Fruit fly (Drosophila melanogaster) whole organism, embryonic: ENCODE measurements around the gene scpr-B.

ENCODE experiments used
- Asciz ChIP-seq: fragments of 200-800 bp; sonication (Bioruptor generic); optimal IDR thresholded peaks from 2 replicates; lab custom pipeline; 2017; ENCODE audit warnings: missing biosample characterization, mild to moderate bottlenecking, missing genetic modification characterization, missing genetic modification reagents
- Atf3 ChIP-seq: fragments of 200-800 bp; sonication (Bioruptor generic); optimal IDR thresholded peaks from 3 replicates; lab custom pipeline; 2016; ENCODE audit warnings: missing biosample characterization, missing genetic modification characterization
- CG12299 ChIP-seq: fragments of 200-800 bp; sonication (Bioruptor generic); optimal IDR thresholded peaks from 2 replicates; lab custom pipeline; 2018; ENCODE audit warnings: missing biosample characterization, mild to moderate bottlenecking, missing genetic modification characterization
- CG13894 ChIP-seq: fragments of 200-800 bp; sonication (Bioruptor generic); optimal IDR thresholded peaks from 3 replicates; lab custom pipeline; 2018; ENCODE audit warnings: missing biosample characterization, mild to moderate bottlenecking, missing genetic modification characterization, moderate library complexity
- CG14710 ChIP-seq: fragments of 200-800 bp; sonication (Bioruptor generic); optimal IDR thresholded peaks from 3 replicates; lab custom pipeline; 2019; ENCODE audit warnings: missing biosample characterization, mild to moderate bottlenecking, missing genetic modification characterization, moderate library complexity
- CG15073 ChIP-seq: fragments of 200-800 bp; sonication (Bioruptor generic); optimal IDR thresholded peaks from 2 replicates; lab custom pipeline; 2016; ENCODE audit warnings: missing biosample characterization, missing genetic modification characterization
- CG1603 ChIP-seq: fragments of 200-800 bp; sonication (Bioruptor generic); optimal IDR thresholded peaks from 2 replicates; lab custom pipeline; 2019; ENCODE audit warnings: missing biosample characterization, mild to moderate bottlenecking, missing genetic modification characterization, moderate library complexity
- CG17829 ChIP-seq: fragments of 200-800 bp; optimal IDR thresholded peaks from 2 replicates; lab custom pipeline; 2019; ENCODE audit warnings: missing biosample characterization, mild to moderate bottlenecking, missing genetic modification characterization, moderate library complexity
- CG2116 ChIP-seq: fragments of 200-800 bp; sonication (Bioruptor generic); optimal IDR thresholded peaks from 3 replicates; lab custom pipeline; 2018; ENCODE audit warnings: missing biosample characterization, mild to moderate bottlenecking, missing genetic modification characterization
- CG30020 ChIP-seq: fragments of 200-800 bp; optimal IDR thresholded peaks from 2 replicates; lab custom pipeline; 2019; ENCODE audit warnings: missing biosample characterization, mild to moderate bottlenecking, missing genetic modification characterization, moderate library complexity
- CG31224 ChIP-seq: fragments of 200-800 bp; sonication (Bioruptor generic); IDR thresholded peaks from 2 replicates; pipeline ENCODE4 v1.3.6; 2022; ENCODE audit warnings: missing biosample characterization, missing genetic modification characterization
- CG31365 ChIP-seq: fragments of 200-800 bp; sonication (Bioruptor generic); optimal IDR thresholded peaks from 2 replicates; lab custom pipeline; 2018; ENCODE audit warnings: missing biosample characterization, mild to moderate bottlenecking, missing genetic modification characterization
- CG32767 ChIP-seq: fragments of 200-800 bp; sonication (Bioruptor generic); IDR thresholded peaks from 2 replicates; pipeline ENCODE4 v1.3.6; 2022; ENCODE audit warnings: missing biosample characterization, missing genetic modification characterization
- CG34376 ChIP-seq: fragments of 200-800 bp; sonication (Bioruptor generic); optimal IDR thresholded peaks from 2 replicates; lab custom pipeline; 2018; ENCODE audit warnings: missing biosample characterization, mild to moderate bottlenecking, missing genetic modification characterization
- CG34422 ChIP-seq: fragments of 200-800 bp; sonication (Bioruptor generic); IDR thresholded peaks from 3 replicates; pipeline ENCODE4 v1.3.6; 2022; ENCODE audit warnings: missing biosample characterization, missing genetic modification characterization
- CG4617 ChIP-seq: fragments of 200-800 bp; sonication (Bioruptor generic); optimal IDR thresholded peaks from 3 replicates; lab custom pipeline; 2016; ENCODE audit warnings: missing biosample characterization, missing genetic modification characterization, borderline replicate concordance
- CG6272 ChIP-seq: fragments of 200-800 bp; sonication (Bioruptor generic); IDR thresholded peaks from 2 replicates; pipeline ENCODE4 v1.3.6; 2022; ENCODE audit warnings: missing biosample characterization, missing genetic modification characterization
- CG6654 ChIP-seq: fragments of 200-800 bp; sonication (Bioruptor generic); optimal IDR thresholded peaks from 2 replicates; lab custom pipeline; 2017; ENCODE audit warnings: missing biosample characterization, mild to moderate bottlenecking, missing genetic modification characterization
- CoRest ChIP-seq: fragments of 200-800 bp; sonication (Bioruptor generic); optimal IDR thresholded peaks from 3 replicates; lab custom pipeline; 2018; ENCODE audit warnings: missing biosample characterization, mild to moderate bottlenecking, missing genetic modification characterization, moderate library complexity
- Dbx ChIP-seq: fragments of 200-800 bp; sonication (Bioruptor generic); IDR thresholded peaks from 3 replicates; pipeline ENCODE4 v1.3.6; 2022; ENCODE audit warnings: missing biosample characterization, missing genetic modification characterization
- Dp ChIP-seq: fragments of 200-800 bp; sonication (Bioruptor generic); optimal IDR thresholded peaks from 2 replicates; lab custom pipeline; 2018; ENCODE audit warnings: missing biosample characterization, mild to moderate bottlenecking, missing genetic modification characterization, moderate library complexity
- E2f1 ChIP-seq: fragments of 200-800 bp; sonication (Bioruptor generic); IDR thresholded peaks from 2 replicates; pipeline ENCODE4 v1.3.6; 2022; ENCODE audit warnings: missing biosample characterization, missing genetic modification characterization
- Ets97D ChIP-seq: fragments of 200-800 bp; sonication (Bioruptor generic); optimal IDR thresholded peaks from 3 replicates; lab custom pipeline; 2016; ENCODE audit warnings: missing biosample characterization, missing genetic modification characterization
- H2.0 ChIP-seq: fragments of 200-800 bp; sonication (Bioruptor generic); IDR thresholded peaks from 2 replicates; pipeline ENCODE4 v1.3.6; 2022; ENCODE audit warnings: missing biosample characterization, missing genetic modification characterization
- Jarid2 ChIP-seq: fragments of 200-800 bp; sonication (Bioruptor generic); optimal IDR thresholded peaks from 3 replicates; lab custom pipeline; 2017; ENCODE audit warnings: mild to moderate bottlenecking, missing biosample characterization, missing genetic modification reagents, missing genetic modification characterization
- MESR4 ChIP-seq: fragments of 200-800 bp; sonication (Bioruptor generic); optimal IDR thresholded peaks from 2 replicates; lab custom pipeline; 2018; ENCODE audit warnings: missing biosample characterization, mild to moderate bottlenecking, missing genetic modification characterization, moderate library complexity
- Med ChIP-seq: fragments of 200-800 bp; sonication (Bioruptor generic); peaks from one replicate; lab custom pipeline; 2016; ENCODE audit warnings: missing biosample characterization, missing genetic modification characterization, mild to moderate bottlenecking, inconsistent platforms, moderate library complexity
- Opbp ChIP-seq: fragments of 200-800 bp; sonication (Bioruptor generic); IDR thresholded peaks from 3 replicates; pipeline ENCODE4 v1.3.6; 2022; ENCODE audit warnings: missing biosample characterization, missing genetic modification characterization; ENCODE audit not compliant: partially characterized antibody
- Scr ChIP-seq: fragments of 200-800 bp; sonication (Bioruptor generic); IDR thresholded peaks from 2 replicates; pipeline ENCODE4 v1.3.6; 2022; ENCODE audit warnings: missing biosample characterization, missing genetic modification characterization; ENCODE audit not compliant: partially characterized antibody
- YL-1 ChIP-seq: fragments of 200-800 bp; sonication (Bioruptor generic); optimal IDR thresholded peaks from 3 replicates; lab custom pipeline; 2017; ENCODE audit warnings: missing biosample characterization, mild to moderate bottlenecking, missing genetic modification characterization
- bowl ChIP-seq: fragments of 200-800 bp; sonication (Bioruptor generic); IDR thresholded peaks from 2 replicates; pipeline ENCODE4 v1.3.6; 2022; ENCODE audit warnings: missing biosample characterization, missing genetic modification characterization
- btn ChIP-seq: fragments of 200-800 bp; sonication (Bioruptor generic); optimal IDR thresholded peaks from 2 replicates; lab custom pipeline; 2016; ENCODE audit warnings: missing biosample characterization, missing genetic modification characterization
- dati ChIP-seq: fragments of 200-800 bp; sonication (Bioruptor generic); IDR thresholded peaks from 2 replicates; pipeline ENCODE4 v1.3.6; 2022; ENCODE audit warnings: missing biosample characterization, missing genetic modification characterization
- fd64A ChIP-seq: fragments of 200-800 bp; sonication (Bioruptor generic); optimal IDR thresholded peaks from 3 replicates; lab custom pipeline; 2018; ENCODE audit warnings: missing biosample characterization, mild to moderate bottlenecking, missing genetic modification characterization
- insv ChIP-seq, 2 experiments: fragments of 200-800 bp; sonication (Bioruptor generic); optimal IDR thresholded peaks; 3 replicates each; lab custom pipeline; 2016 to 2018; ENCODE audit warnings: missing biosample characterization in 2 of 2, missing genetic modification characterization in 2 of 2
- knrl ChIP-seq: fragments of 200-800 bp; sonication (Bioruptor generic); IDR thresholded peaks from 3 replicates; pipeline ENCODE4 v1.3.6; 2022; ENCODE audit warnings: missing biosample characterization, missing genetic modification characterization; ENCODE audit not compliant: partially characterized antibody
- lbe ChIP-seq: fragments of 200-800 bp; sonication (Bioruptor generic); optimal IDR thresholded peaks from 2 replicates; lab custom pipeline; 2016; ENCODE audit warnings: missing biosample characterization, mild to moderate bottlenecking, missing genetic modification characterization
- luna ChIP-seq: fragments of 200-800 bp; sonication (Bioruptor generic); optimal IDR thresholded peaks from 2 replicates; lab custom pipeline; 2016; ENCODE audit warnings: missing biosample characterization, missing genetic modification characterization
- nerfin-1 ChIP-seq: fragments of 200-800 bp; sonication (Bioruptor generic); optimal IDR thresholded peaks from 3 replicates; lab custom pipeline; 2019; ENCODE audit warnings: missing biosample characterization, mild to moderate bottlenecking, missing genetic modification characterization, moderate library complexity
- nerfin-2 ChIP-seq: fragments of 200-800 bp; sonication (Bioruptor generic); IDR thresholded peaks from 2 replicates; pipeline ENCODE4 v1.3.6; 2022; ENCODE audit warnings: missing biosample characterization, missing genetic modification characterization; ENCODE audit not compliant: partially characterized antibody
- nmo ChIP-seq: fragments of 200-800 bp; sonication (Bioruptor generic); optimal IDR thresholded peaks from 2 replicates; lab custom pipeline; 2018; ENCODE audit warnings: missing biosample characterization, mild to moderate bottlenecking, missing genetic modification characterization, moderate library complexity
- pho ChIP-seq: fragments of 200-800 bp; sonication (Bioruptor generic); optimal IDR thresholded peaks from 2 replicates; lab custom pipeline; 2016; ENCODE audit warnings: missing biosample characterization, missing genetic modification characterization
- seq ChIP-seq: fragments of 200-800 bp; sonication (Bioruptor generic); IDR thresholded peaks from 2 replicates; pipeline ENCODE4 v1.3.6; 2022; ENCODE audit warnings: missing biosample characterization, missing genetic modification characterization
- shn ChIP-seq: fragments of 200-800 bp; sonication (Bioruptor generic); optimal IDR thresholded peaks from 3 replicates; lab custom pipeline; 2016; ENCODE audit warnings: missing biosample characterization, missing genetic modification characterization
- slp2 ChIP-seq: fragments of 200-800 bp; sonication (Bioruptor generic); optimal IDR thresholded peaks from 2 replicates; lab custom pipeline; 2016; ENCODE audit warnings: missing biosample characterization, missing genetic modification characterization
- ssp ChIP-seq: fragments of 200-800 bp; sonication (Bioruptor generic); IDR thresholded peaks from 2 replicates; pipeline ENCODE4 v1.3.6; 2022; ENCODE audit warnings: missing biosample characterization, missing genetic modification characterization
- stc ChIP-seq: fragments of 200-800 bp; sonication (Bioruptor generic); IDR thresholded peaks from 2 replicates; pipeline ENCODE4 v1.3.6; 2022; ENCODE audit warnings: missing biosample characterization, missing genetic modification characterization
- stwl ChIP-seq: fragments of 200-800 bp; sonication (Bioruptor generic); optimal IDR thresholded peaks from 3 replicates; lab custom pipeline; 2018; ENCODE audit warnings: missing biosample characterization, mild to moderate bottlenecking, missing genetic modification characterization, moderate library complexity
- tap ChIP-seq: fragments of 200-800 bp; optimal IDR thresholded peaks from 3 replicates; lab custom pipeline; 2019; ENCODE audit warnings: missing biosample characterization, mild to moderate bottlenecking, missing genetic modification characterization, moderate library complexity
- z ChIP-seq: fragments of 200-800 bp; sonication (Bioruptor generic); IDR thresholded peaks from 3 replicates; pipeline ENCODE4 v1.3.6; 2022; ENCODE audit warnings: missing biosample characterization, missing genetic modification characterization
- zen ChIP-seq: fragments of 200-800 bp; sonication (Bioruptor generic); optimal IDR thresholded peaks from 3 replicates; lab custom pipeline; 2018; ENCODE audit warnings: missing biosample characterization, mild to moderate bottlenecking, missing genetic modification characterization, moderate library complexity

Gene scpr-B

DNA sequence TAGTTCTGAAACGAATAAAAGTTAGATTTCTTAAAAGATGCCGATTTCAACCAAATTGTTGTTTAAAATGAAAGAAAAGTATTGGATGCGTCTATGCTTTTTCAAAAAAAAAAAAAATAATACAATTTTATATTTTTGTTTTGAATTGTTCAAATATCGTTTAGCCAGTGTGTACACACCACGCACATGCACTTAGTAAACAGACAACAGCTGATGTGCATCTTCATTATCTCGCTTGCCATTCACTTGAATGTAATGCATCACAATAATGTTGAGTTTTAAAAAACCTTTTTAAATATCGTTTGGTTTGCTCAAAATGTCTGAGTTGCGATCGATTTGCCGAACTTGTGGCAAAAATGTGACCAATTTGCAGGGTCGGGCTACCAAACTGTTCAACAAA, 4.8 kb downstream of the scpr-B start, which contains the start of gene CG31441 (continued):
- TF ChIP-seq CG2116 (GFP tag; lab: Kevin White, UChicago) (peak; percentile 42), luna (GFP tag; lab: Kevin White, UChicago) (no peak), tap (tag; lab: Kevin White, UChicago) (no peak), Scr (GFP tag; lab: Robert Waterston, UW) (peak; percentile 61), CG13894 (tag; lab: Kevin White, UChicago) (no peak), H2.0 (GFP tag; lab: Robert Waterston, UW) (no peak), E2f1 (no peak), CG34376 (GFP tag; lab: Kevin White, UChicago) (no peak), fd64A (GFP tag; lab: Kevin White, UChicago) (no peak), zen (tag; lab: Kevin White, UChicago) (peak; percentile 30), Dp (peak; percentile 69), insv (GFP tag; optimal IDR thresholded peaks at IDR 0.05; lab: Kevin White, UChicago) (no peak), pho (GFP tag; lab: Kevin White, UChicago) (no peak), CG6272 (GFP tag; lab: Robert Waterston, UW) (no peak), CG15073 (GFP tag; lab: Kevin White, UChicago) (no peak), Atf3 (no peak), z (GFP tag; lab: Robert Waterston, UW) (no peak), seq (GFP tag; lab: Robert Waterston, UW) (no peak), bowl (GFP tag; lab: Robert Waterston, UW) (no peak), nerfin-2 (GFP tag; lab: Robert Waterston, UW) (no peak), Jarid2 (no peak), stwl (tag; lab: Kevin White, UChicago) (peak; percentile 67), slp2 (no peak), shn (no peak), lbe (GFP tag; lab: Kevin White, UChicago) (no peak), Med (GFP tag; lab: Kevin White, UChicago) (peak; percentile 32), stc (GFP tag; lab: Robert Waterston, UW) (no peak), CG1603 (tag; lab: Kevin White, UChicago) (peak; percentile 34), Dbx (GFP tag; lab: Robert Waterston, UW) (no peak), CG32767 (GFP tag; lab: Robert Waterston, UW) (no peak), CG4617 (GFP tag; lab: Kevin White, UChicago) (peak; percentile 37), btn (no peak), CG31365 (tag; lab: Kevin White, UChicago) (no peak), CG14710 (tag; lab: Kevin White, UChicago) (peak; percentile 99)

DNA sequence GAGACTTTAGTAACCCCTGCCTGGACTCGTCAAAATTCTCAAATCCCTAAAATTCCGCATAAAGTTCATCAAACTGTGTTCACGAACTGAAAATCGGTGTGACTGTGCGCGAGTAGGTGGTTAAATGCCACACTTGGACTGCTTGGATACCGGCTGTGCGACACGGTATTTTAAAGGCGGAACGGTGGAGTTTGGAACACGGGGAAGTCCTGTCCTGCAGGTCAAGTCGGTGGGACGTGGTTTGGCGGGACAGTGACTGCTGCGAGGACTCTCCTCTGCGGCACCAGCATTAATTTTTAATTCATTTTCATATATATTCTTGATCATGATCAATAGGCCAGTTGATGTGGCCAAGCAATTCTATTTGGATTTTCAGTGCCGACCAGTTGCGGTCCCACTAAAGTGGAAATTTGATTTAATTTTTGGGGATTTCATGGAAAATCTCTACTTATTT, 5.8 kb downstream of the scpr-B start, which contains the start of the genes Arfip and CG17721:
Arfip (minus strand) TSS at position 96 of the 454 bp plus-strand sequence.
CG17721 (plus strand) TSS at position 223 of the 454 bp plus-strand sequence.
- TF ChIP-seq CG4617 (GFP tag; lab: Kevin White, UChicago) (peak; percentile 87), nerfin-1 (tag; lab: Kevin White, UChicago) (peak; percentile 9), CG34422 (peak; percentile 53; the same call in 1 of the 3 replicates), Opbp (GFP tag; lab: Robert Waterston, UW) (peak; percentile 46; the same call in 2 of the 3 replicates), nmo (GFP tag; lab: Kevin White, UChicago) (peak; percentile 68), Asciz (GFP tag; lab: Kevin White, UChicago) (no peak), ssp (no peak), dati (no peak), CG31224 (GFP tag; lab: Robert Waterston, UW) (no peak), CG12299 (tag; lab: Kevin White, UChicago) (peak; percentile 26), CG30020 (peak; percentile 62), CG6654 (peak; percentile 67), CoRest (peak; percentile 52), MESR4 (peak; percentile 73), Ets97D (GFP tag; lab: Kevin White, UChicago) (peak; percentile 53), CG17829 (tag; lab: Kevin White, UChicago) (peak; percentile 49), Dp (peak; percentile 44), YL-1 (GFP tag; lab: Kevin White, UChicago) (peak; percentile 55), insv (GFP tag; optimal IDR thresholded peaks at IDR 0.05; lab: Kevin White, UChicago) (peak in 1 of 2 experiments; percentile 30), knrl (GFP tag; lab: Robert Waterston, UW) (peak; percentile 33; the same call in 1 of the 3 replicates)
